Worm (Caenorhabditis elegans): ENCODE measurements around the gene Y39A1A.27.

The Y39A1A.27 gene

DNA sequence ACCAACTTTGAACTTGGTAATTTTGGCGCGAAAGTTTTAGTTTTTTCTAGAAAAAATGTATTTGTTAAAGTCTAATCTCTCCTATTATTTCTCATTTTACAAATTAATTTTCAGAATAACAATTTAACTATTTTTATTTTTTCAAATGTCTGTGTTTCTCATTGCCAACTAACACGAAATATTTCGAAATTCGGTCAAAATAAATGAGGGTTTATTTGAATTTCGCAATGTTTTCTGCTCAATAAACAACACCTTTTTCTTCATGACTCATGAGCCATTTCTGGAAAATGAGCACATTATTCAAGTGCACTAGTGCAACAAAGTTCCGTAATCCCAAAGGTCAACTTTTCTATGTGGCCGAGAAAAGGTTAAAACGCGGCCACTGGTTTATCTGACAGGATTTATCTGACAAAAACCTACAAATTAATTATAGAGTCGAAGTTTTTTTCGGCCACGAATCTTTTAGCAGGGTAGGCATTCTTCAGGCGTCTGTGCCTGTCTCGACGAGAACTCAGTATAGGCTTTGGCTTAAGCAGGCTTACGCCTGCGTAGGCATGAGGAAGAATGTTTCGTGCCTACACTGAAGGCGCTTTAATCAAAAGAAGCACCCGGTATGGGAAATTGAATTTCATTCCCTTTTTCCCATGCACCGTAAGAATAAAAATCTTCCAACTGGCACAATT lies at the start of gene Y39A1A.27:
Gene Y39A1A.27, plus strand, starts transcription at position 633 of the 683 bp plus-strand sequence.
- TF ChIP-seq lsy-2 (tag; optimal IDR thresholded peaks at IDR 0.05) (peak in 1 of 2 experiments; percentile 7), ceh-82 (tag; optimal IDR thresholded peaks at IDR 0.05) (peak in 1 of 3 experiments; percentile 1), unc-30 (tag; optimal IDR thresholded peaks at IDR 0.05) (no peak)

DNA sequence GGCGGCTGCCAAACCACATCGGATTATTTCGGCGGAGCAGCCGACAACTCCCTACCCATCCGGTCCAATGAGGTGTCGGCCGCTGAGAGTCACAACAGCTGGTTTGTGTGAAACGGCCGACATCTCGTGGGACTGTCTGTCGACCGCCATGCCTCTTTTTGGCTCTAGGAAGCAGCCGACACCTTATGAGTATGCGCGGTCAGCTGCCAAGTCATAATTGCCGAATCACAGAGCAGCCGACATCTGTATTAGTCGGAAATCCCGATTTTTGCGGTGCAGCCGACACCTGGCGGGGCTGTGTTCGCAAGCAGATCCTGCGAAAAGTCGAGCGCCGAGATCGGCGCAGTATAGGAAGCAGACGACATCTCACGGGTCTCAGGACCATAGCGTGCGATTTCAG lies 46.7 kb upstream of the Y39A1A.27 start:
- TF ChIP-seq dsc-1 (tag; optimal IDR thresholded peaks at IDR 0.05) (no peak), fos-1 (tag; optimal IDR thresholded peaks at IDR 0.05) (no peak)

DNA sequence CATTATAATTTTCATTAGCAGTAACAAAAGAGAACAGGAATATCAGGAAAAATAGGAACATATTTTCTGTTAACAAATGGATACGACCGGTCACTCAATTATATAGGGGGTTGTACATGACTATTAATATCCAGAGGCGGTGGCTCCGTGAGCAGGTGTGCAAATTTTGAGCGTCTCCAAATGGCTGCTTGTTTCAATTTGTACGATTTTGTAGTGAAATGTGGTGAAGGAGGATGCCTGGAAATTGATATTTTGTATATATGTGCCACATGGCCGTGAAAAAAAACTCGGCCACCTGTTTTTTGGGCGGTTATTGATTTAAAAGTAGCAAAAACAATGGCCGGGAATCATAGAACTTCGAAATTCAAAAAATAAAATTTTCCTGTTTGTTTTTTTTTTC lies 46.0 kb upstream of the Y39A1A.27 start, which contains the start of gene Y45F3A.8:
Gene Y45F3A.8, minus strand, starts transcription at position 101 of the 400 bp plus-strand sequence.
- TF ChIP-seq pax-3 (tag; optimal IDR thresholded peaks at IDR 0.05): no peak
- TF ChIP-seq nhr-85 (tag): no peak
- no peak for TF ChIP-seq egl-13 (tag; optimal IDR thresholded peaks at IDR 0.05)
- no peak for TF ChIP-seq nhr-84 (tag; optimal IDR thresholded peaks at IDR 0.05)
- no peak for TF ChIP-seq nhr-11 (tag; optimal IDR thresholded peaks at IDR 0.05)
- no peak for TF ChIP-seq jun-1 (tag; optimal IDR thresholded peaks at IDR 0.05)
- no peak for TF ChIP-seq aly-2 (tag; optimal IDR thresholded peaks at IDR 0.05)
- TF ChIP-seq swsn-7 (tag; optimal IDR thresholded peaks at IDR 0.05): no peak
- TF ChIP-seq hpl-2 (GFP tag; optimal IDR thresholded peaks at IDR 0.05): no peak
- TF ChIP-seq ceh-82 (tag; optimal IDR thresholded peaks at IDR 0.05): no peak
- TF ChIP-seq fkh-10 (GFP tag; optimal IDR thresholded peaks at IDR 0.05): no peak
- no peak for TF ChIP-seq ama-1 (optimal IDR thresholded peaks at IDR 0.05)
- TF ChIP-seq unc-62 (GFP tag; optimal IDR thresholded peaks at IDR 0.05): no peak
- no peak for TF ChIP-seq hlh-4 (tag; optimal IDR thresholded peaks at IDR 0.05)

DNA sequence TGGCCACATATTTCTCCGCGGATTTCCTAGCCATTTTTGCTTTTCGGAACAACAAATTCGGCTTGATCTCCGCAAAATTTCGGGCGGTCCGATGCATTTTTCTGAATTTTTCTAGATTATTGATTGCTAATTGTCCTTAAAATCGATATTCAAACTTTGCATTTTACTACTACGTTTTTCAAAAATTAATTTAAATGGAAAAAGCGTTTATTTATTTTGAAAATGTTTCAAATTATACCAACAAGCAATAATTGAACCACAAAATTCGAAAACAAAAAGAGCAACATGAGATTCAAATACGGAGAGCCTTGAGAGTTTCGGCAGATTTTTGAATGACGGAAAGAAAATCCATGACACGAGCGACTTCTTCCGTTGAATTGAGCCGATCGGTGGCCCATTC lies 43.7 kb upstream of the Y39A1A.27 start, which contains the start of gene Y45F3A.9:
Gene Y45F3A.9, minus strand, starts transcription at position 101 of the 400 bp plus-strand sequence.
- TF ChIP-seq nhr-76 (tag; optimal IDR thresholded peaks at IDR 0.05) (no peak), nhr-237 (tag; optimal IDR thresholded peaks at IDR 0.05) (no peak), nhr-19 (GFP tag; conservative IDR thresholded peaks at IDR 0.05) (no peak), aha-1 (tag; optimal IDR thresholded peaks at IDR 0.05) (no peak), nhr-84 (tag; optimal IDR thresholded peaks at IDR 0.05) (no peak), unc-130 (tag; optimal IDR thresholded peaks at IDR 0.05) (no peak), unc-98 (GFP tag; IDR thresholded peaks at IDR 0.05) (no peak), lin-39 (tag; optimal IDR thresholded peaks at IDR 0.05) (no peak), mdl-1 (tag; optimal IDR thresholded peaks at IDR 0.05) (no peak), ama-1 (optimal IDR thresholded peaks at IDR 0.05) (no peak), F16B12.6 (tag; optimal IDR thresholded peaks at IDR 0.05) (no peak), lin-14 (GFP tag; optimal IDR thresholded peaks at IDR 0.05) (no peak), ceh-82 (tag; optimal IDR thresholded peaks at IDR 0.05) (no peak), skn-1 (tag; optimal IDR thresholded peaks at IDR 0.05) (no peak), elt-3 (tag; optimal IDR thresholded peaks at IDR 0.05) (no peak), mab-9 (GFP tag; IDR thresholded peaks at IDR 0.05) (no peak), ceh-63 (GFP tag; optimal IDR thresholded peaks at IDR 0.05) (no peak), tbx-2 (tag; optimal IDR thresholded peaks at IDR 0.05) (no peak), hlh-17 (GFP tag; optimal IDR thresholded peaks at IDR 0.05; ENCODE audit: borderline replicate concordance) (no peak)

DNA sequence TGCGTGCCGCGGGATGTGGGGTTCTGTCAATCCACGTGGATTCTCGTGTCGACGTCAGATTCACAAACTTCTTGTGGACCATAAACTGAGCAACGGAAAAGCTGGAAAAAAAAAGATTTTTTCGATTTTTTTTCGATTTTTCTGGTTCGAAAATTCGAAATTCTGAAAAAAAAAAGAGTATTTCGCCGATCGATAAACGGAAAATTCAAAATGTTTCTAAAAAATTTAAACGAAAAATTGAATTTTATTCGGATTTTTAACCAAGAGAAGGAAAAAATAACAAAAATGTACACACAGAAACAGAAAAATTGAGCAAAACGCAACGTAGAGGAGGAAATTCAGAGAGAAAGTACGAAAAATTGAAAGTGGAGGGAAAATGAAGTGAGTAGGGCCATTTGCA lies 42.4 kb upstream of the Y39A1A.27 start, which contains the start of gene Y39A1A.3:
Gene Y39A1A.3, minus strand, starts transcription at position 101 of the 400 bp plus-strand sequence.
- no peak for TF ChIP-seq hlh-4 (tag; optimal IDR thresholded peaks at IDR 0.05)
- no peak for TF ChIP-seq hlh-17 (GFP tag; optimal IDR thresholded peaks at IDR 0.05; ENCODE audit: borderline replicate concordance)
- TF ChIP-seq nhr-28 (tag; optimal IDR thresholded peaks at IDR 0.05): no peak
- no peak for TF ChIP-seq ceh-63 (GFP tag; optimal IDR thresholded peaks at IDR 0.05)
- TF ChIP-seq sup-37 (GFP tag; optimal IDR thresholded peaks at IDR 0.05): no peak
- TF ChIP-seq rnt-1 (tag; optimal IDR thresholded peaks at IDR 0.05): no peak
- no peak for TF ChIP-seq nhr-76 (tag; optimal IDR thresholded peaks at IDR 0.05)
- TF ChIP-seq fkh-8 (tag; optimal IDR thresholded peaks at IDR 0.05): no peak
- TF ChIP-seq lin-13 (GFP tag; optimal IDR thresholded peaks at IDR 0.05): no peak
- no peak for TF ChIP-seq F16B12.6 (tag; optimal IDR thresholded peaks at IDR 0.05)
- no peak for TF ChIP-seq jun-1 (tag; optimal IDR thresholded peaks at IDR 0.05)
- no peak for TF ChIP-seq dsc-1 (tag; optimal IDR thresholded peaks at IDR 0.05)
- TF ChIP-seq zip-4 (GFP tag; optimal IDR thresholded peaks at IDR 0.05): no peak
- TF ChIP-seq aha-1 (tag; optimal IDR thresholded peaks at IDR 0.05): no peak
- no peak for TF ChIP-seq ztf-4 (tag; optimal IDR thresholded peaks at IDR 0.05)
- no peak for TF ChIP-seq fos-1 (tag; optimal IDR thresholded peaks at IDR 0.05)
- TF ChIP-seq ceh-90 (tag; optimal IDR thresholded peaks at IDR 0.05): no peak
- TF ChIP-seq ceh-88 (GFP tag; IDR thresholded peaks at IDR 0.05): no peak
- TF ChIP-seq ces-1 (GFP tag; optimal IDR thresholded peaks at IDR 0.05): no peak
- no peak for TF ChIP-seq nhr-11 (tag; optimal IDR thresholded peaks at IDR 0.05)

Data from whole organism, L1 larva.